Fruit fly (Drosophila melanogaster): ENCODE measurements around the gene CG7024.

The CG7024 gene

DNA sequence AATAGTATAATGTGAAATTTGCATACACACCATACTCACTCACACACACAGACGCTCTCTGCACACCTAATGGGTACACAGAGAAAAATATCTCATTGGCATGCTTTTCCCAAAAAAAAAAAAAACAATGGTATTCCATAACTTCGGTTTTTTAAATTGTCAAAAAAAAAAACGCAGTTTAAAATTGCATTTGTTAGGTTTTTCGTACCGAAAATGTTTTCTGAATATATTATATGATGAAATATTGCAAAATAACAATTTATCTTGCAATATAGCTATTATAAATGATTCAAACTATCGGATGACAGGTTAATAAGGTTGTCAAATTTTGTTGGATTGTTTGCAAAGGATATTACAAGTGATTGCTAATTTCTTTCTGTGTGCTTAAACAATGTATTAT, 5.3 kb upstream of the CG7024 start (continued):
- TF ChIP-seq CG15269 (tag; optimal IDR thresholded peaks at IDR 0.05) (no peak), CG17912 (GFP tag; optimal IDR thresholded peaks at IDR 0.05) (no peak), sd (tag; optimal IDR thresholded peaks at IDR 0.05) (no peak), Elba2 (GFP tag; optimal IDR thresholded peaks at IDR 0.05) (no peak), BEAF-32 (GFP tag; optimal IDR thresholded peaks at IDR 0.05) (no peak), CG7556 (GFP tag; optimal IDR thresholded peaks at IDR 0.05) (peak; percentile 26), Hmx (GFP tag; optimal IDR thresholded peaks at IDR 0.05) (no peak), Vsx1 (GFP tag; optimal IDR thresholded peaks at IDR 0.05) (no peak), tna (GFP tag; IDR thresholded peaks at IDR 0.05; ENCODE audit: partially characterized antibody) (no peak), eve (GFP tag; optimal IDR thresholded peaks at IDR 0.05) (peak in 1 of 2 experiments; percentile 39), CG1602 (GFP tag; optimal IDR thresholded peaks at IDR 0.05) (peak; percentile 20), Hr3 (GFP tag; optimal IDR thresholded peaks at IDR 0.05) (peak; percentile 27), HHEX (GFP tag; optimal IDR thresholded peaks at IDR 0.05) (no peak), Bdp1 (GFP tag; optimal IDR thresholded peaks at IDR 0.05) (no peak), p53 (GFP tag; optimal IDR thresholded peaks at IDR 0.05) (no peak), phol (tag; optimal IDR thresholded peaks at IDR 0.05) (peak; percentile 27), sc (optimal IDR thresholded peaks at IDR 0.05) (no peak), sc (GFP tag; optimal IDR thresholded peaks at IDR 0.05) (no peak), CG12071 (GFP tag; optimal IDR thresholded peaks at IDR 0.05) (no peak), chinmo (GFP tag; IDR thresholded peaks at IDR 0.05; ENCODE audit: partially characterized antibody) (no peak), CG10209 (GFP tag; optimal IDR thresholded peaks at IDR 0.05) (peak; percentile 7), CG2712 (tag; optimal IDR thresholded peaks at IDR 0.05) (no peak), HmgZ (tag; optimal IDR thresholded peaks at IDR 0.05) (no peak), CG34376 (GFP tag; optimal IDR thresholded peaks at IDR 0.05) (no peak), CG11398 (GFP tag; optimal IDR thresholded peaks at IDR 0.05) (no peak), D (optimal IDR thresholded peaks at IDR 0.05) (no peak), D (GFP tag; optimal IDR thresholded peaks at IDR 0.05) (peak; percentile 12), CG14965 (GFP tag; optimal IDR thresholded peaks at IDR 0.05; ENCODE audit: borderline replicate concordance) (no peak), CG11696 (GFP tag; IDR thresholded peaks at IDR 0.05) (peak; percentile 36; the same call in 1 of the 2 replicates), scrt (GFP tag; optimal IDR thresholded peaks at IDR 0.05) (no peak), ara (GFP tag; IDR thresholded peaks at IDR 0.05) (0 out of 2 replicates have a peak, but pooled peaks have one; percentile 12), CG5180 (GFP tag; optimal IDR thresholded peaks at IDR 0.05) (no peak), Nf-YB (GFP tag; optimal IDR thresholded peaks at IDR 0.05) (no peak), oc (tag; optimal IDR thresholded peaks at IDR 0.05) (no peak), CG7839 (tag; optimal IDR thresholded peaks at IDR 0.05) (peak; percentile 53), ash1 (GFP tag; optimal IDR thresholded peaks at IDR 0.05) (no peak), dm (GFP tag; optimal IDR thresholded peaks at IDR 0.05) (no peak), Blimp-1 (GFP tag; optimal IDR thresholded peaks at IDR 0.05) (no peak), Lim3 (GFP tag; IDR thresholded peaks at IDR 0.05) (no peak), CG4820 (GFP tag; optimal IDR thresholded peaks at IDR 0.05) (peak; percentile 14), CG5245 (GFP tag; optimal IDR thresholded peaks at IDR 0.05) (no peak), kay (GFP tag; optimal IDR thresholded peaks at IDR 0.05) (no peak), en (GFP tag; optimal IDR thresholded peaks at IDR 0.05) (no peak), Ptx1 (GFP tag; IDR thresholded peaks at IDR 0.05) (peak; percentile 38; the same call in 1 of the 2 replicates), H2.0 (GFP tag; IDR thresholded peaks at IDR 0.05) (no peak), CG10979 (tag; optimal IDR thresholded peaks at IDR 0.05) (no peak), dati (GFP tag; IDR thresholded peaks at IDR 0.05) (no peak), CG6254 (GFP tag; optimal IDR thresholded peaks at IDR 0.05) (no peak), dmrt99B (tag; optimal IDR thresholded peaks at IDR 0.05) (peak; percentile 60), Atf-2 (GFP tag; optimal IDR thresholded peaks at IDR 0.05) (no peak), CG8388 (GFP tag; optimal IDR thresholded peaks at IDR 0.05) (no peak)

All from whole organism, embryonic.